Worm (Caenorhabditis elegans) whole organism, L1 larva: ENCODE results near the gene unc-24.

Experiments used
- C16A3.4 ChIP-seq: fragments of 150-350 bp; optimal IDR thresholded peaks from 2 replicates; lab custom pipeline; 2014; ENCODE audit warnings: missing biosample characterization, missing genetic modification characterization
- F16B12.6 ChIP-seq: fragments of 150-350 bp; optimal IDR thresholded peaks from 2 replicates; lab custom pipeline; 2014; ENCODE audit warnings: missing biosample characterization, missing genetic modification characterization
- aly-2 ChIP-seq: fragments of 150-350 bp; optimal IDR thresholded peaks from 2 replicates; lab custom pipeline; 2014; ENCODE audit warnings: missing biosample characterization, missing genetic modification characterization
- blmp-1 ChIP-seq: fragments of 150-350 bp; optimal IDR thresholded peaks from 2 replicates; lab custom pipeline; 2014; ENCODE audit warnings: missing biosample characterization, missing genetic modification characterization
- ceh-82 ChIP-seq, 3 experiments: fragments of 150-350 bp in 1 of 3; sonication (generic microtip) in 2 of 3; optimal IDR thresholded peaks; 2 replicates each; lab custom pipeline; 2014 to 2017; ENCODE audit warnings: missing biosample characterization in 3 of 3, missing genetic modification characterization in 3 of 3
- ces-1 ChIP-seq: fragments of 150-350 bp; optimal IDR thresholded peaks from 2 replicates; lab custom pipeline; 2014; ENCODE audit warnings: missing biosample characterization, missing genetic modification reagents, missing genetic modification characterization
- dpl-1 ChIP-seq, 3 experiments: fragments of 150-350 bp in 2 of 3; sonication (generic microtip) in 1 of 3; optimal IDR thresholded peaks; 2 replicates each; lab custom pipeline; 2014 to 2017; ENCODE audit warnings: missing biosample characterization in 3 of 3, missing genetic modification characterization in 3 of 3, missing genetic modification reagents in 3 of 3
- efl-1 ChIP-seq, 4 experiments: fragments of 150-350 bp; optimal IDR thresholded peaks in 3 of 4; peaks in 1 of 4; 1 replicate in 1 of 4; 2 replicates in 3 of 4; lab custom pipeline; 2014; ENCODE audit warnings: missing biosample characterization in 2 of 4, missing genetic modification characterization in 2 of 4, missing genetic modification reagents in 2 of 4
- egl-27 ChIP-seq, 2 experiments: fragments of 150-350 bp in 1 of 2; sonication (generic microtip); optimal IDR thresholded peaks; 3 replicates each; lab custom pipeline; 2017 to 2018; ENCODE audit warnings: missing biosample characterization in 2 of 2, missing genetic modification characterization in 2 of 2, missing genetic modification reagents in 2 of 2
- elt-2 ChIP-seq: sonication (generic microtip); optimal IDR thresholded peaks from 2 replicates; lab custom pipeline; 2016; ENCODE audit warnings: missing genetic modification characterization, mild to moderate bottlenecking, inconsistent platforms, missing compliant biosample characterization, missing genetic modification reagents
- elt-3 ChIP-seq, 6 experiments: fragments of 150-350 bp in 1 of 6; sonication (generic microtip); optimal IDR thresholded peaks; 2 replicates each; lab custom pipeline; 2017 to 2018; ENCODE audit warnings: missing biosample characterization in 6 of 6, missing genetic modification characterization in 6 of 6, inconsistent platforms in 1 of 6
- ets-5 ChIP-seq: fragments of 200-800 bp; sonication (Bioruptor generic); IDR thresholded peaks from 2 replicates; pipeline ENCODE4 v1.3.6; 2022; ENCODE audit warnings: missing genetic modification characterization, missing compliant biosample characterization
- fkh-10 ChIP-seq: sonication (generic microtip); optimal IDR thresholded peaks from 2 replicates; lab custom pipeline; 2017; ENCODE audit warnings: missing biosample characterization, missing genetic modification reagents, missing genetic modification characterization
- fkh-8 ChIP-seq: sonication (generic microtip); optimal IDR thresholded peaks from 2 replicates; lab custom pipeline; 2016; ENCODE audit warnings: mild to moderate bottlenecking, missing genetic modification characterization, missing compliant biosample characterization
- irx-1 ChIP-seq: sonication (generic microtip); optimal IDR thresholded peaks from 2 replicates; lab custom pipeline; 2016; ENCODE audit warnings: missing genetic modification characterization, missing compliant biosample characterization
- jun-1 ChIP-seq: fragments of 150-350 bp; optimal IDR thresholded peaks from 2 replicates; lab custom pipeline; 2014; ENCODE audit warnings: missing biosample characterization, missing genetic modification reagents, missing genetic modification characterization
- lin-13 ChIP-seq: fragments of 150-350 bp; optimal IDR thresholded peaks from 2 replicates; lab custom pipeline; 2014; ENCODE audit warnings: missing biosample characterization, missing genetic modification reagents, missing genetic modification characterization
- lin-14 ChIP-seq: fragments of 200-800 bp; sonication (Bioruptor generic); optimal IDR thresholded peaks from 2 replicates; lab custom pipeline; 2018; ENCODE audit warnings: mild to moderate bottlenecking, missing genetic modification characterization, moderate library complexity, missing compliant biosample characterization
- lin-15B ChIP-seq: fragments of 150-350 bp; sonication (generic microtip); optimal IDR thresholded peaks from 3 replicates; lab custom pipeline; 2014; ENCODE audit warnings: missing biosample characterization, missing genetic modification characterization
- lin-35 ChIP-seq, 2 experiments: fragments of 150-350 bp; optimal IDR thresholded peaks; 2 replicates each; lab custom pipeline; 2014; ENCODE audit warnings: missing biosample characterization in 2 of 2, missing genetic modification characterization in 2 of 2, missing genetic modification reagents in 2 of 2
- lir-3 ChIP-seq: sonication (generic microtip); optimal IDR thresholded peaks from 2 replicates; lab custom pipeline; 2016; ENCODE audit warnings: mild to moderate bottlenecking, missing genetic modification characterization, moderate library complexity, missing compliant biosample characterization; ENCODE audit not compliant: poor library complexity
- lsy-2 ChIP-seq, 2 experiments: fragments of 150-350 bp; optimal IDR thresholded peaks; 2 replicates each; lab custom pipeline; 2014; ENCODE audit warnings: missing biosample characterization in 2 of 2, missing genetic modification characterization in 2 of 2
- nhr-12 ChIP-seq: sonication (generic microtip); optimal IDR thresholded peaks from 2 replicates; lab custom pipeline; 2017; ENCODE audit warnings: missing biosample characterization, missing genetic modification characterization
- nhr-19 ChIP-seq: fragments of 200-800 bp; sonication (Bioruptor generic); conservative IDR thresholded peaks from 2 replicates; pipeline ENCODE4 v1.3.6; 2022; ENCODE audit warnings: missing genetic modification characterization, missing compliant biosample characterization
- nhr-20 ChIP-seq: sonication (generic microtip); optimal IDR thresholded peaks from 2 replicates; lab custom pipeline; 2016; ENCODE audit warnings: mild to moderate bottlenecking, missing genetic modification characterization, missing compliant biosample characterization
- nhr-237 ChIP-seq: fragments of 150-350 bp; optimal IDR thresholded peaks from 2 replicates; lab custom pipeline; 2014; ENCODE audit warnings: missing biosample characterization, missing genetic modification characterization
- nhr-28 ChIP-seq: fragments of 150-350 bp; optimal IDR thresholded peaks from 2 replicates; lab custom pipeline; 2014; ENCODE audit warnings: missing biosample characterization, missing genetic modification characterization
- nhr-47 ChIP-seq: sonication (generic microtip); optimal IDR thresholded peaks from 2 replicates; lab custom pipeline; 2016; ENCODE audit warnings: mild to moderate bottlenecking, missing genetic modification characterization, moderate library complexity, missing compliant biosample characterization
- nhr-71 ChIP-seq: sonication (generic microtip); optimal IDR thresholded peaks from 2 replicates; lab custom pipeline; 2016; ENCODE audit warnings: mild to moderate bottlenecking, missing genetic modification characterization, moderate library complexity, missing compliant biosample characterization
- nhr-76 ChIP-seq: sonication (generic microtip); optimal IDR thresholded peaks from 2 replicates; lab custom pipeline; 2017; ENCODE audit warnings: missing biosample characterization, missing genetic modification characterization
- nhr-77 ChIP-seq: fragments of 150-350 bp; optimal IDR thresholded peaks from 2 replicates; lab custom pipeline; 2014; ENCODE audit warnings: missing biosample characterization, missing genetic modification characterization
- nhr-85 ChIP-seq: sonication (generic microtip); peaks from one replicate; lab custom pipeline; 2016; ENCODE audit warnings: missing genetic modification characterization, inconsistent platforms, missing compliant biosample characterization
- nhr-90 ChIP-seq: sonication (generic microtip); optimal IDR thresholded peaks from 2 replicates; lab custom pipeline; 2016; ENCODE audit warnings: mild to moderate bottlenecking, missing genetic modification characterization, missing compliant biosample characterization; ENCODE audit not compliant: poor library complexity
- pag-3 ChIP-seq: sonication (generic microtip); optimal IDR thresholded peaks from 2 replicates; lab custom pipeline; 2017; ENCODE audit warnings: missing genetic modification characterization, mild to moderate bottlenecking, missing compliant biosample characterization, antibody characterized with exemption, borderline replicate concordance; ENCODE audit not compliant: insufficient read depth
- skn-1 ChIP-seq: fragments of 150-350 bp; optimal IDR thresholded peaks from 2 replicates; lab custom pipeline; 2014; ENCODE audit warnings: missing biosample characterization, missing genetic modification characterization
- snu-23 ChIP-seq: sonication (generic microtip); optimal IDR thresholded peaks from 2 replicates; lab custom pipeline; 2016; ENCODE audit warnings: missing genetic modification characterization, missing compliant biosample characterization
- sup-37 ChIP-seq: fragments of 200-800 bp; sonication (Bioruptor generic); optimal IDR thresholded peaks from 2 replicates; lab custom pipeline; 2018; ENCODE audit warnings: mild to moderate bottlenecking, missing genetic modification characterization, missing compliant biosample characterization
- tbx-2 ChIP-seq: sonication (generic microtip); optimal IDR thresholded peaks from 2 replicates; lab custom pipeline; 2016; ENCODE audit warnings: missing genetic modification characterization, missing compliant biosample characterization
- tlp-1 ChIP-seq: fragments of 150-350 bp; optimal IDR thresholded peaks from 2 replicates; lab custom pipeline; 2014; ENCODE audit warnings: missing biosample characterization, missing genetic modification characterization
- unc-130 ChIP-seq: fragments of 150-350 bp; optimal IDR thresholded peaks from 2 replicates; lab custom pipeline; 2017; ENCODE audit warnings: missing biosample characterization, missing genetic modification characterization, inconsistent platforms
- unc-98 ChIP-seq: fragments of 200-800 bp; sonication (Bioruptor generic); IDR thresholded peaks from 2 replicates; pipeline ENCODE4 v1.3.6; 2022; ENCODE audit warnings: missing genetic modification characterization, missing compliant biosample characterization
- vab-15 ChIP-seq: sonication (generic microtip); optimal IDR thresholded peaks from 2 replicates; lab custom pipeline; 2017; ENCODE audit warnings: missing genotype, mild to moderate bottlenecking, missing genetic modification characterization, missing compliant biosample characterization
- xbp-1 ChIP-seq: sonication (generic microtip); optimal IDR thresholded peaks from 2 replicates; lab custom pipeline; 2016; ENCODE audit warnings: missing genetic modification characterization, missing compliant biosample characterization
- zag-1 ChIP-seq: fragments of 150-350 bp; optimal IDR thresholded peaks from 2 replicates; lab custom pipeline; 2014; ENCODE audit warnings: missing biosample characterization, missing genetic modification characterization
- zip-4 ChIP-seq: fragments of 200-800 bp; sonication (Bioruptor generic); optimal IDR thresholded peaks from 2 replicates; lab custom pipeline; 2018; ENCODE audit warnings: mild to moderate bottlenecking, missing genetic modification characterization, moderate library complexity, missing compliant biosample characterization
- ztf-4 ChIP-seq: fragments of 150-350 bp; optimal IDR thresholded peaks from 2 replicates; lab custom pipeline; 2014; ENCODE audit warnings: missing biosample characterization, missing genetic modification characterization

Gene unc-24

ce11 chrIV:8026361-8026760 lies 46.7 kb downstream of the unc-24 start (continued):
- TF ChIP-seq lin-15B (tag; lab: Kevin White, UChicago) (no peak), aly-2 (tag; lab: Kevin White, UChicago) (no peak), ztf-4 (tag; lab: Kevin White, UChicago) (no peak), sup-37 (GFP tag; lab: Kevin White, UChicago) (no peak), F16B12.6 (tag; lab: Kevin White, UChicago) (no peak), nhr-237 (no peak), tlp-1 (no peak), elt-3 (tag; optimal IDR thresholded peaks at IDR 0.05; lab: Kevin White, UChicago) (peak in 4 of 6 experiments; percentile 64 to 85 (median 78)), zag-1 (tag; lab: Kevin White, UChicago) (no peak)

ce11 chrIV:8027293-8027866 lies 47.7 kb downstream of the unc-24 start:
- TF ChIP-seq blmp-1 (tag; lab: Kevin White, UChicago) (peak; percentile 71), dpl-1 (GFP tag; optimal IDR thresholded peaks at IDR 0.05; lab: Kevin White, UChicago) (no peak), lin-13 (GFP tag; lab: Kevin White, UChicago) (no peak), nhr-85 (tag; lab: Kevin White, UChicago) (peak; percentile 94), egl-27 (tag; optimal IDR thresholded peaks at IDR 0.05; lab: Kevin White, UChicago) (no peak), nhr-19 (GFP tag; lab: Robert Waterston, UW) (0 out of 2 replicates have a peak, but pooled peaks have one; percentile 9), zip-4 (GFP tag; lab: Kevin White, UChicago) (no peak), nhr-77 (no peak), nhr-71 (peak; percentile 35), nhr-47 (tag; lab: Kevin White, UChicago) (no peak), unc-130 (tag; lab: Kevin White, UChicago) (no peak), elt-3 (tag; optimal IDR thresholded peaks at IDR 0.05; lab: Kevin White, UChicago) (peak in 3 of 6 experiments; percentile 37 to 56 (median 44)), skn-1 (no peak), nhr-20 (tag; lab: Kevin White, UChicago) (peak; percentile 33), lin-14 (peak; percentile 24)

- TF ChIP-seq ceh-82 (tag; optimal IDR thresholded peaks at IDR 0.05; lab: Kevin White, UChicago), result peak in 1 of 3 experiments; percentile 1
- no peak for TF ChIP-seq nhr-77
- TF ChIP-seq unc-98 (GFP tag; lab: Robert Waterston, UW), result no peak
- no peak for TF ChIP-seq nhr-12 (tag; lab: Kevin White, UChicago)
- peak; percentile 32 for TF ChIP-seq lir-3 (tag; lab: Kevin White, UChicago)
- peak; percentile 76 for TF ChIP-seq unc-130 (tag; lab: Kevin White, UChicago)
- TF ChIP-seq tbx-2 (tag; lab: Kevin White, UChicago), result peak; percentile 83
- TF ChIP-seq fkh-8 (tag; lab: Kevin White, UChicago), result no peak
- peak; percentile 99 for TF ChIP-seq nhr-20 (tag; lab: Kevin White, UChicago)
- TF ChIP-seq efl-1 (optimal IDR thresholded peaks at IDR 0.05; lab: Kevin White, UChicago), result peak; percentile 5 to 22
- TF ChIP-seq efl-1 (GFP tag; optimal IDR thresholded peaks at IDR 0.05 in 1 of 2; lab: Kevin White, UChicago), result peak; percentile 2 to 90
- TF ChIP-seq nhr-90 (tag; lab: Kevin White, UChicago), result peak; percentile 95
- peak; percentile 64 for TF ChIP-seq C16A3.4 (tag; lab: Kevin White, UChicago)
- peak; percentile 56 for TF ChIP-seq irx-1 (tag; lab: Kevin White, UChicago)
- no peak for TF ChIP-seq fkh-10 (GFP tag; lab: Kevin White, UChicago)
- peak; percentile 83 for TF ChIP-seq elt-2 (tag; lab: Kevin White, UChicago)
- TF ChIP-seq ets-5 (GFP tag; lab: Robert Waterston, UW), result no peak
- peak; percentile 99 for TF ChIP-seq nhr-85 (tag; lab: Kevin White, UChicago)
- peak; percentile 58 for TF ChIP-seq pag-3 (tag; lab: Kevin White, UChicago)
- TF ChIP-seq ztf-4 (tag; lab: Kevin White, UChicago), result peak; percentile 9
- TF ChIP-seq xbp-1 (tag; lab: Kevin White, UChicago), result peak; percentile 38
- peak; percentile 57 for TF ChIP-seq lsy-2 (tag; optimal IDR thresholded peaks at IDR 0.05; lab: Kevin White, UChicago)
- TF ChIP-seq lin-14, result peak; percentile 95
- no peak for TF ChIP-seq zag-1 (tag; lab: Kevin White, UChicago)
- TF ChIP-seq nhr-76 (tag; lab: Kevin White, UChicago), result no peak
- no peak for TF ChIP-seq vab-15 (tag; lab: Kevin White, UChicago)
- TF ChIP-seq snu-23 (GFP tag; lab: Kevin White, UChicago), result peak; percentile 89
- no peak for TF ChIP-seq ces-1 (GFP tag; lab: Kevin White, UChicago)
- peak; percentile 43 for TF ChIP-seq lin-13 (GFP tag; lab: Kevin White, UChicago)
- TF ChIP-seq nhr-71, result peak; percentile 97
- TF ChIP-seq lin-35 (GFP tag; optimal IDR thresholded peaks at IDR 0.05; lab: Kevin White, UChicago), result peak in 1 of 2 experiments; percentile 86
- TF ChIP-seq elt-3 (tag; optimal IDR thresholded peaks at IDR 0.05; lab: Kevin White, UChicago), result peak in 5 of 6 experiments; percentile 90 to 99 (median 91)
- TF ChIP-seq nhr-28 (tag; lab: Kevin White, UChicago), result no peak
- TF ChIP-seq jun-1 (tag; lab: Kevin White, UChicago), result peak; percentile 20
These were observed 48.7 kb downstream of the unc-24 start for ce11 chrIV:8028372-8028771.
